Worm (Caenorhabditis elegans): ENCODE measurements around the gene F42A9.8.

The F42A9.8 gene

ce11 chrIV:8618698-8619097 lies at the start of gene F42A9.8:
Gene F42A9.8 (minus strand): TSS chrIV:8618785.
- TF ChIP-seq F33H1.4 (GFP tag; IDR thresholded peaks at IDR 0.05) = no peak
- TF ChIP-seq attf-5 (GFP tag; optimal IDR thresholded peaks at IDR 0.05) = no peak
- TF ChIP-seq xnd-1 (tag; optimal IDR thresholded peaks at IDR 0.05) = no peak
- TF ChIP-seq hmg-1.2 (GFP tag; IDR thresholded peaks at IDR 0.05) = peak; percentile 96
- peak; percentile 10 for TF ChIP-seq snpc-3.4 (tag; optimal IDR thresholded peaks at IDR 0.05)
- TF ChIP-seq rpc-1 (optimal IDR thresholded peaks at IDR 0.05) = no peak
- TF ChIP-seq rpc-1 (tag; optimal IDR thresholded peaks at IDR 0.05) = no peak

ce11 chrIV:8667155-8667554 lies 48.6 kb upstream of the F42A9.8 start:
- TF ChIP-seq egrh-3 (GFP tag; IDR thresholded peaks at IDR 0.05) = peak; percentile 63; the same call in 1 of the 2 replicates

- TF ChIP-seq attf-3 (GFP tag; conservative IDR thresholded peaks at IDR 0.05) = peak; percentile 94
- no peak for TF ChIP-seq ztf-3 (GFP tag; optimal IDR thresholded peaks at IDR 0.05)
Observed at ce11 chrIV:8665778-8666177, 47.2 kb upstream of the F42A9.8 start.

- TF ChIP-seq lsy-27 (tag; optimal IDR thresholded peaks at IDR 0.05; ENCODE audit: borderline replicate concordance, insufficient read depth) = no peak
- no peak for TF ChIP-seq K12H6.12 (tag; optimal IDR thresholded peaks at IDR 0.05)
- no peak for TF ChIP-seq zfh-2 (GFP tag; conservative IDR thresholded peaks at IDR 0.05)
- TF ChIP-seq tbx-9 (tag; optimal IDR thresholded peaks at IDR 0.05; ENCODE audit: borderline replicate concordance) = no peak
- no peak for TF ChIP-seq F55B11.4 (tag; optimal IDR thresholded peaks at IDR 0.05; ENCODE audit: borderline replicate concordance, insufficient read depth)
- TF ChIP-seq Y53F4B.3 (GFP tag; IDR thresholded peaks at IDR 0.05) = no peak
- TF ChIP-seq ztf-18 (tag; optimal IDR thresholded peaks at IDR 0.05) = no peak
- no peak for TF ChIP-seq lin-26 (GFP tag; IDR thresholded peaks at IDR 0.05)
- no peak for TF ChIP-seq tlf-1 (GFP tag; optimal IDR thresholded peaks at IDR 0.05)
- TF ChIP-seq somi-1 (GFP tag; optimal IDR thresholded peaks at IDR 0.05) = no peak
- no peak for TF ChIP-seq rec-8 (tag; optimal IDR thresholded peaks at IDR 0.05)
- no peak for TF ChIP-seq attf-6 (GFP tag; IDR thresholded peaks at IDR 0.05)
- TF ChIP-seq B0336.3 (GFP tag; IDR thresholded peaks at IDR 0.05) = no peak
Observed at ce11 chrIV:8658122-8658521, 39.5 kb upstream of the F42A9.8 start, which contains the start of gene C49C8.6. Gene C49C8.6 (minus strand): TSS chrIV:8658222.

ce11 chrIV:8654115-8654628 lies 35.6 kb upstream of the F42A9.8 start, which contains the start of gene C49C8.1:
Gene C49C8.1 (plus strand): TSS chrIV:8654578.
- TF ChIP-seq gei-17 (GFP tag; optimal IDR thresholded peaks at IDR 0.05) = no peak
- TF ChIP-seq unc-62 (GFP tag; optimal IDR thresholded peaks at IDR 0.05) = no peak
- no peak for TF ChIP-seq ceh-100 (GFP tag; IDR thresholded peaks at IDR 0.05)
- TF ChIP-seq egl-44 (GFP tag; IDR thresholded peaks at IDR 0.05) = no peak
- no peak for TF ChIP-seq madf-3 (GFP tag; IDR thresholded peaks at IDR 0.05)
- TF ChIP-seq let-526 (GFP tag; IDR thresholded peaks at IDR 0.05) = no peak
- no peak for TF ChIP-seq egl-18 (GFP tag; IDR thresholded peaks at IDR 0.05)

ce11 chrIV:8653592-8653991 lies 35.0 kb upstream of the F42A9.8 start, which contains the start of gene C49C8.5:
Gene C49C8.5 (minus strand): TSS chrIV:8653664.
- no peak for TF ChIP-seq ztf-22 (GFP tag; optimal IDR thresholded peaks at IDR 0.05)
- TF ChIP-seq lin-40 (tag; optimal IDR thresholded peaks at IDR 0.05) = no peak
